Worm (Caenorhabditis elegans): Measurements from ENCODE around the gene C07B5.3.

ce11 chrX:9510448-9510847 lies 12.6 kb downstream of the C07B5.3 start:
- TF ChIP-seq him-1 (tag; optimal IDR thresholded peaks at IDR 0.05) = no peak
- TF ChIP-seq dao-5 (tag; optimal IDR thresholded peaks at IDR 0.05) = no peak
- no peak for TF ChIP-seq W03F9.2 (tag; optimal IDR thresholded peaks at IDR 0.05)
